Worm (Caenorhabditis elegans) whole organism, L3 larva: ENCODE results near the gene F13E6.2.

Source experiments
- R02D3.7 ChIP-seq: fragments of 150-350 bp; optimal IDR thresholded peaks from 2 replicates; lab custom pipeline; 2014; ENCODE audit warnings: missing biosample characterization, missing genetic modification characterization
- ZK546.5 ChIP-seq: sonication (generic microtip); optimal IDR thresholded peaks from 2 replicates; lab custom pipeline; 2017; ENCODE audit warnings: missing biosample characterization, missing genetic modification characterization
- aly-2 ChIP-seq: fragments of 150-350 bp; optimal IDR thresholded peaks from 2 replicates; lab custom pipeline; 2014; ENCODE audit warnings: missing biosample characterization, missing genetic modification characterization
- ama-1 ChIP-seq: fragments of 150-350 bp; optimal IDR thresholded peaks from 2 replicates; lab custom pipeline; 2018
- ceh-16 ChIP-seq: sonication (generic microtip); optimal IDR thresholded peaks from 2 replicates; lab custom pipeline; 2017; ENCODE audit warnings: missing biosample characterization, missing genetic modification characterization
- ceh-28 ChIP-seq: fragments of 150-350 bp; optimal IDR thresholded peaks from 2 replicates; lab custom pipeline; 2014; ENCODE audit warnings: missing biosample characterization, missing genetic modification reagents, missing genetic modification characterization
- ceh-82 ChIP-seq: fragments of 150-350 bp; optimal IDR thresholded peaks from 2 replicates; lab custom pipeline; 2014; ENCODE audit warnings: missing biosample characterization, missing genetic modification characterization
- ceh-9 ChIP-seq: sonication (generic microtip); optimal IDR thresholded peaks from 2 replicates; lab custom pipeline; 2018; ENCODE audit warnings: missing biosample characterization, missing genetic modification characterization
- daf-12 ChIP-seq: fragments of 150-350 bp; optimal IDR thresholded peaks from 2 replicates; lab custom pipeline; 2014; ENCODE audit warnings: missing biosample characterization, missing genetic modification reagents, missing genetic modification characterization
- elt-1 ChIP-seq: fragments of 150-350 bp; optimal IDR thresholded peaks from 2 replicates; lab custom pipeline; 2014; ENCODE audit warnings: missing biosample characterization, missing genetic modification characterization
- elt-2 ChIP-seq: sonication (generic microtip); optimal IDR thresholded peaks from 2 replicates; lab custom pipeline; 2016; ENCODE audit warnings: missing genetic modification reagents, mild to moderate bottlenecking, missing genetic modification characterization, missing compliant biosample characterization
- eor-1 ChIP-seq, 2 experiments: fragments of 150-350 bp; optimal IDR thresholded peaks; 2 replicates each; lab custom pipeline; 2014 to 2018; ENCODE audit warnings: missing biosample characterization in 2 of 2, missing genetic modification characterization in 2 of 2
- fkh-10 ChIP-seq: sonication (generic microtip); optimal IDR thresholded peaks from 2 replicates; lab custom pipeline; 2017; ENCODE audit warnings: missing biosample characterization, missing genetic modification reagents, missing genetic modification characterization
- fkh-2 ChIP-seq: fragments of 150-350 bp; optimal IDR thresholded peaks from 2 replicates; lab custom pipeline; 2014; ENCODE audit warnings: missing biosample characterization, missing genetic modification reagents, missing genetic modification characterization
- fos-1 ChIP-seq: fragments of 150-350 bp; optimal IDR thresholded peaks from 2 replicates; lab custom pipeline; 2014; ENCODE audit warnings: missing biosample characterization, missing genetic modification characterization
- hmg-11 ChIP-seq: sonication (generic microtip); optimal IDR thresholded peaks from 2 replicates; lab custom pipeline; 2016; ENCODE audit warnings: missing genetic modification characterization, missing compliant biosample characterization
- jun-1 ChIP-seq: fragments of 150-350 bp; optimal IDR thresholded peaks from 2 replicates; lab custom pipeline; 2014; ENCODE audit warnings: missing biosample characterization, missing genetic modification reagents, missing genetic modification characterization
- lin-15B ChIP-seq: fragments of 150-350 bp; optimal IDR thresholded peaks from 2 replicates; lab custom pipeline; 2014; ENCODE audit warnings: missing biosample characterization, missing genetic modification characterization
- lin-39 ChIP-seq: fragments of 150-350 bp; optimal IDR thresholded peaks from 2 replicates; lab custom pipeline; 2018; ENCODE audit warnings: missing biosample characterization, missing genetic modification reagents, missing genetic modification characterization
- lsy-12 ChIP-seq: sonication (generic microtip); optimal IDR thresholded peaks from 2 replicates; lab custom pipeline; 2016; ENCODE audit warnings: mild to moderate bottlenecking, missing genetic modification characterization, missing compliant biosample characterization
- nfya-1 ChIP-seq: sonication (generic microtip); optimal IDR thresholded peaks from 2 replicates; lab custom pipeline; 2017; ENCODE audit warnings: missing genetic modification characterization, mild to moderate bottlenecking, missing compliant biosample characterization, antibody characterized with exemption, moderate library complexity; ENCODE audit not compliant: insufficient read depth
- nhr-12 ChIP-seq: fragments of 150-350 bp; optimal IDR thresholded peaks from 2 replicates; lab custom pipeline; 2014; ENCODE audit warnings: missing biosample characterization, missing genetic modification characterization
- nhr-23 ChIP-seq: fragments of 150-350 bp; optimal IDR thresholded peaks from 2 replicates; lab custom pipeline; 2014; ENCODE audit warnings: missing biosample characterization, missing genetic modification reagents, missing genetic modification characterization
- nhr-25 ChIP-seq: sonication (generic microtip); optimal IDR thresholded peaks from 2 replicates; lab custom pipeline; 2017; ENCODE audit warnings: missing biosample characterization, missing genetic modification characterization
- nhr-43 ChIP-seq: sonication (generic microtip); optimal IDR thresholded peaks from 2 replicates; lab custom pipeline; 2016; ENCODE audit warnings: mild to moderate bottlenecking, missing genetic modification characterization, missing compliant biosample characterization; ENCODE audit not compliant: poor library complexity, severe bottlenecking
- nhr-67 ChIP-seq: fragments of 150-350 bp; optimal IDR thresholded peaks from 2 replicates; lab custom pipeline; 2014; ENCODE audit warnings: missing biosample characterization, missing genetic modification characterization
- nhr-76 ChIP-seq: fragments of 150-350 bp; sonication (generic microtip); optimal IDR thresholded peaks from 5 replicates; lab custom pipeline; 2014; ENCODE audit warnings: missing biosample characterization, missing genetic modification characterization
- nhr-77 ChIP-seq: fragments of 150-350 bp; optimal IDR thresholded peaks from 2 replicates; lab custom pipeline; 2014; ENCODE audit warnings: missing biosample characterization, missing genetic modification characterization
- pha-4 ChIP-seq: fragments of 150-350 bp; optimal IDR thresholded peaks from 2 replicates; lab custom pipeline; 2014; ENCODE audit warnings: missing biosample characterization, missing genetic modification reagents, missing genetic modification characterization
- pqm-1 ChIP-seq: fragments of 150-350 bp; optimal IDR thresholded peaks from 2 replicates; lab custom pipeline; 2017; ENCODE audit warnings: missing biosample characterization, missing genetic modification characterization, inconsistent platforms
- snpc-4 ChIP-seq: fragments of 150-350 bp; optimal IDR thresholded peaks from 2 replicates; lab custom pipeline; 2014; ENCODE audit warnings: missing biosample characterization, missing genetic modification characterization
- tbx-2 ChIP-seq: sonication (generic microtip); optimal IDR thresholded peaks from 2 replicates; lab custom pipeline; 2016; ENCODE audit warnings: mild to moderate bottlenecking, missing genetic modification characterization, missing compliant biosample characterization
- unc-39 ChIP-seq: sonication (generic microtip); optimal IDR thresholded peaks from 4 replicates; lab custom pipeline; 2017; ENCODE audit warnings: missing biosample characterization, missing genetic modification characterization
- ztf-4 ChIP-seq: fragments of 150-350 bp; optimal IDR thresholded peaks from 2 replicates; lab custom pipeline; 2014; ENCODE audit warnings: missing biosample characterization, missing genetic modification characterization

Gene F13E6.2

DNA sequence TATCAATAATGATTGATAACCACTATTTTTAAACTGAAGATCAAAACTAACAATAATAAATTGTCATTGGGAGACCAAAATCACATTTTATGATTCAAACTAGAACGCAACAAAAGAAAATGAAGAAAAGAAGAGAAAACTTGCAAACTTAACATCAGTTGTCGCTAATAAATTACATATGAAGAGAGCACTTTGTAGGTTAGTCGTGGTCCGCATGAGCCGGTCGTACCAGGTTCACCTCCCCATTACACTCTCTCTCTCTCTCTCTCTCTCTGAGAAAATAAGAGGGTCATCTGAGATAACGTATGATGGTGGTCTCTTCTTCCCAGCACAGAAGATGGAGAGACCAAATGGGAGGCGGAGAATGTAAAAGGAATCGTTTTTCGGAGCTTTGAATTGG, 45.0 kb downstream of the F13E6.2 start:
- TF ChIP-seq snpc-4 (tag; lab: Kevin White, UChicago) = no peak
- no peak for TF ChIP-seq nfya-1 (tag; lab: Kevin White, UChicago)
- TF ChIP-seq ZK546.5 = no peak
- TF ChIP-seq nhr-67 (tag; lab: Kevin White, UChicago) = no peak
- no peak for TF ChIP-seq pqm-1 (tag; lab: Kevin White, UChicago)
- no peak for TF ChIP-seq lsy-12
- TF ChIP-seq fos-1 (tag; lab: Kevin White, UChicago) = no peak
- no peak for TF ChIP-seq ama-1 (lab: Kevin White, UChicago)
- TF ChIP-seq R02D3.7 (tag; lab: Kevin White, UChicago) = no peak
- TF ChIP-seq fkh-2 = no peak
- no peak for TF ChIP-seq nhr-77 (tag; lab: Kevin White, UChicago)
- TF ChIP-seq nhr-25 = no peak
- TF ChIP-seq ztf-4 = no peak
- TF ChIP-seq lin-39 (tag; lab: Kevin White, UChicago) = no peak
- TF ChIP-seq jun-1 (tag; lab: Kevin White, UChicago) = no peak
- no peak for TF ChIP-seq tbx-2 (tag; lab: Kevin White, UChicago)

DNA sequence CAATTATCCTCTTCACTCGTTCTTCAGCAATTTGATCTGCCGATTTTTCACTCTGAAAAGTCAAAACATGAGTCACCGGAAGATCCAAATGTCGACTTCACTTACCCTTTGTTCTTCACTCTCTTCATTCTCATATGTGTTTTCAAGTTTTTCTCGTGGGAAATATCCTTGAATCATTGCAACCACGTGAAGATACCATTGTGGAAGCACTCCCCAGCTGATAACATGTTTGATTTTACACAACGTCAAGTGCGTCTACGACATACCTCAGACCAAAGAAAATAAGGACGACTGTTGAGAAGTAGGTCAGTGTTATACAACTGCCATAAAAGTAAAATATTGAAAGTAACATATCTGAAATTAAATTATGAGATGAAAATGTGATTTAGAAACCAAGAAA, 45.6 kb downstream of the F13E6.2 start, which contains the start of gene M79.2:
M79.2 (minus strand) TSS at position 354 of the 400 bp plus-strand sequence.
- no peak for TF ChIP-seq lin-15B (tag; lab: Kevin White, UChicago)
- TF ChIP-seq aly-2 (tag; lab: Kevin White, UChicago) = no peak
- TF ChIP-seq pqm-1 (tag; lab: Kevin White, UChicago) = peak; percentile 35
- no peak for TF ChIP-seq nhr-77 (tag; lab: Kevin White, UChicago)
- no peak for TF ChIP-seq nhr-12 (tag; lab: Kevin White, UChicago)
- TF ChIP-seq unc-39 (tag; lab: Kevin White, UChicago) = no peak
- peak; percentile 33 for TF ChIP-seq pha-4
- no peak for TF ChIP-seq nhr-76 (tag; lab: Kevin White, UChicago)
- TF ChIP-seq ceh-16 (tag; lab: Kevin White, UChicago) = no peak
- TF ChIP-seq ZK546.5 = no peak
- TF ChIP-seq fkh-10 (GFP tag; lab: Kevin White, UChicago) = no peak
- no peak for TF ChIP-seq eor-1 (tag; optimal IDR thresholded peaks at IDR 0.05; lab: Kevin White, UChicago)
- TF ChIP-seq elt-2 (tag; lab: Kevin White, UChicago) = peak; percentile 35

DNA sequence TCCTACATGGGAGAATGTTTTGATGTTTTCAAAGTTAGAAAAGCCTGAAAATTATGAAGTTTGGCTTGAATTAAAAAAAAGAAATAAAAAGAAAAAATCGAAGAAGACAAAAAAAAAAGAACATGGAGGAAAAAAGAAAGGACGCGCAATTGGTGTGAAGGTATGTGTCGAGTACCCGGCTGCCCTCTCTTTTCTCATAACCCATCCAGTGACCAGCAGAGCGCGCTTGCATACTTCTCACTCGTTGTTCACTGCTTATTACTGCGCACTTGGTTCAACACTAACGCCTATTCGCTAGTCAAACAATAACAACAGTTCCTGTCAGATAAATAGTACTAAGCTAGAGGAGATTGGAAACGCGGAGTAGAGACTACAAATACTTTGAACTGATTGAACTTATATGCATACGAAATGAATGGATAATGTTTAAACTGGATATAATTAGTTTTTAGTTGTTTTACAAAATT, 49.9 kb downstream of the F13E6.2 start, which contains the start of gene abl-1:
abl-1 (minus strand) TSS at position 51 of the 467 bp plus-strand sequence.
- TF ChIP-seq pha-4 = peak; percentile 63
- TF ChIP-seq nfya-1 (tag; lab: Kevin White, UChicago) = peak; percentile 36
- TF ChIP-seq R02D3.7 (tag; lab: Kevin White, UChicago) = no peak
- peak; percentile 17 for TF ChIP-seq nhr-23 (tag; lab: Kevin White, UChicago)
- TF ChIP-seq hmg-11 (tag; lab: Kevin White, UChicago) = peak; percentile 19
- TF ChIP-seq fkh-2 = no peak
- no peak for TF ChIP-seq elt-1 (tag; lab: Kevin White, UChicago)
- no peak for TF ChIP-seq ceh-82 (tag; lab: Kevin White, UChicago)
- TF ChIP-seq ceh-9 (tag; lab: Kevin White, UChicago) = no peak
- peak; percentile 45 for TF ChIP-seq nhr-25
- TF ChIP-seq nhr-43 = no peak
- TF ChIP-seq lin-39 (tag; lab: Kevin White, UChicago) = peak; percentile 9
- no peak for TF ChIP-seq ceh-16 (tag; lab: Kevin White, UChicago)
- no peak for TF ChIP-seq pqm-1 (tag; lab: Kevin White, UChicago)

DNA sequence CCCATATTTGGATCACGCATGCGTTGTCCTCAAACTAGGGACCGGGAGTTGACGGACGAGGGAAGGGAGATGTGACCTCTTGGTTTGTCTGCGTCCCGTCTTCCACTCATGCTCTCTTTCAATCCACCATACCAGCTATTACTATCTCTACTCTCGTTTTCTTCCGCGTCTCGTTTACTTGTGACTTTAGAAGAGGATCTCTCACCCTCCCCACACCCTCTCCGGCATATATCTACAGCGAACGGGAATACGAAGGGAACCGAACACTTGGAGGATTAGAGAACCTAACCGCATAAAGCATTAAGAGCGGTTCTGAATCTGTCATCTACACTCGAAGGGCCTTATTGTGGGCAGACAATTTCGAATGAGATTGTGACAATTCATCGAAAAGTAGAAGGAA, 51.0 kb downstream of the F13E6.2 start:
- peak; percentile 44 for TF ChIP-seq nhr-23 (tag; lab: Kevin White, UChicago)
- TF ChIP-seq nfya-1 (tag; lab: Kevin White, UChicago) = peak; percentile 18
- TF ChIP-seq hmg-11 (tag; lab: Kevin White, UChicago) = peak; percentile 46
- TF ChIP-seq ZK546.5 = no peak
- no peak for TF ChIP-seq eor-1 (tag; optimal IDR thresholded peaks at IDR 0.05; lab: Kevin White, UChicago)
- TF ChIP-seq unc-39 (tag; lab: Kevin White, UChicago) = no peak

DNA sequence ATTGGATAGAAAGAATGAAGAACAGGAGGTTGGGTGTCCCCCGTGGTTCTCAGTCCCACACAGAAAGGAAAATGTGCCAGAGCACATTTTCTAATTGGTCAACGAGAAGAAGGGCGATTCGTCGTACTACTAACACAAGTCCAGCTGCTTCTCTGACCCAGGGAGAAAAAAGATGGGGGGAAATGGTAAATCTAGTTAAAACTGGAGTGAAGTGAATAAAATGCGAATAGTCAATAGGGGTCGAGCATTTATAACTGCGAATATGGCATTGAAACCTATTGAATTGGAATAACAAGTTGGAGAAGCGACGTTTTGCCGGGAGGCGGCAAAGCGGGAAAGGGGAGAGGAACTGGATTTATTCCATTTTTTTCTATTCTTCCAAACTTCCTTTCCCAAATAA, 51.5 kb downstream of the F13E6.2 start:
- no peak for TF ChIP-seq ztf-4
- TF ChIP-seq ceh-28 (tag; lab: Kevin White, UChicago) = no peak
- no peak for TF ChIP-seq ceh-16 (tag; lab: Kevin White, UChicago)
- no peak for TF ChIP-seq fkh-10 (GFP tag; lab: Kevin White, UChicago)
- no peak for TF ChIP-seq daf-12
- TF ChIP-seq eor-1 (tag; optimal IDR thresholded peaks at IDR 0.05; lab: Kevin White, UChicago) = no peak
